Worm (Caenorhabditis elegans) whole organism, L2 larva: ENCODE data around the gene F36F12.2.

Experiments
- C34F6.9 ChIP-seq: fragments of 150-350 bp; optimal IDR thresholded peaks from 2 replicates; lab custom pipeline; 2014; ENCODE audit warnings: missing biosample characterization, missing genetic modification characterization
- R02D3.7 ChIP-seq: fragments of 150-350 bp; optimal IDR thresholded peaks from 2 replicates; lab custom pipeline; 2014; ENCODE audit warnings: missing biosample characterization, missing genetic modification characterization
- Y55F3AM.14 ChIP-seq: fragments of 200-800 bp; sonication (Bioruptor generic); optimal IDR thresholded peaks from 2 replicates; lab custom pipeline; 2018; ENCODE audit warnings: mild to moderate bottlenecking, missing genetic modification characterization, missing compliant biosample characterization
- ZK546.5 ChIP-seq: sonication (generic microtip); optimal IDR thresholded peaks from 2 replicates; lab custom pipeline; 2017; ENCODE audit warnings: missing biosample characterization, missing genetic modification characterization
- aly-2 ChIP-seq: fragments of 150-350 bp; optimal IDR thresholded peaks from 2 replicates; lab custom pipeline; 2014; ENCODE audit warnings: missing biosample characterization, missing genetic modification characterization
- ama-1 ChIP-seq: fragments of 150-350 bp; optimal IDR thresholded peaks from 2 replicates; lab custom pipeline; 2018; ENCODE audit warnings: inconsistent platforms
- blmp-1 ChIP-seq: sonication (generic microtip); optimal IDR thresholded peaks from 2 replicates; lab custom pipeline; 2017; ENCODE audit warnings: missing genetic modification characterization, mild to moderate bottlenecking, missing compliant biosample characterization, antibody characterized with exemption, moderate library complexity; ENCODE audit not compliant: insufficient read depth
- ceh-82 ChIP-seq: fragments of 150-350 bp; optimal IDR thresholded peaks from 2 replicates; lab custom pipeline; 2014; ENCODE audit warnings: missing biosample characterization, missing genetic modification characterization
- crh-2 ChIP-seq: sonication (generic microtip); optimal IDR thresholded peaks from 2 replicates; lab custom pipeline; 2017; ENCODE audit warnings: missing biosample characterization, missing genetic modification characterization
- dmd-4 ChIP-seq: sonication (generic microtip); optimal IDR thresholded peaks from 2 replicates; lab custom pipeline; 2017; ENCODE audit warnings: missing biosample characterization, missing genetic modification characterization
- egl-27 ChIP-seq: sonication (generic microtip); optimal IDR thresholded peaks from 3 replicates; lab custom pipeline; 2017; ENCODE audit warnings: missing biosample characterization, missing genetic modification reagents, missing genetic modification characterization
- fos-1 ChIP-seq: fragments of 150-350 bp; optimal IDR thresholded peaks from 2 replicates; lab custom pipeline; 2014; ENCODE audit warnings: missing biosample characterization, missing genetic modification characterization
- gmeb-1 ChIP-seq: fragments of 150-350 bp; optimal IDR thresholded peaks from 2 replicates; lab custom pipeline; 2014; ENCODE audit warnings: missing biosample characterization, missing genetic modification characterization
- lin-13 ChIP-seq: fragments of 150-350 bp; optimal IDR thresholded peaks from 2 replicates; lab custom pipeline; 2014; ENCODE audit warnings: missing biosample characterization, missing genetic modification reagents, missing genetic modification characterization
- lsy-2 ChIP-seq, 2 experiments: fragments of 150-350 bp in 1 of 2; sonication (generic microtip) in 1 of 2; optimal IDR thresholded peaks; 2 replicates each; lab custom pipeline; 2014 to 2017; ENCODE audit warnings: missing biosample characterization in 2 of 2, missing genetic modification characterization in 2 of 2
- mab-5 ChIP-seq: fragments of 150-350 bp; optimal IDR thresholded peaks from 2 replicates; lab custom pipeline; 2014; ENCODE audit warnings: missing biosample characterization, missing genetic modification characterization
- mbf-1 ChIP-seq: sonication (generic microtip); optimal IDR thresholded peaks from 2 replicates; lab custom pipeline; 2017; ENCODE audit warnings: missing biosample characterization, missing genetic modification characterization
- mdl-1 ChIP-seq, 2 experiments: fragments of 150-350 bp in 1 of 2; sonication (generic microtip) in 1 of 2; optimal IDR thresholded peaks; 2 replicates each; lab custom pipeline; 2017; ENCODE audit warnings: missing biosample characterization in 2 of 2, missing genetic modification characterization in 2 of 2
- nhr-129 ChIP-seq: fragments of 150-350 bp; optimal IDR thresholded peaks from 2 replicates; lab custom pipeline; 2014; ENCODE audit warnings: missing biosample characterization, missing genetic modification characterization
- nhr-21 ChIP-seq: fragments of 150-350 bp; optimal IDR thresholded peaks from 2 replicates; lab custom pipeline; 2014; ENCODE audit warnings: missing biosample characterization, missing genetic modification characterization
- nhr-23 ChIP-seq: fragments of 150-350 bp; optimal IDR thresholded peaks from 2 replicates; lab custom pipeline; 2014; ENCODE audit warnings: missing biosample characterization, missing genetic modification reagents, missing genetic modification characterization
- sem-4 ChIP-seq: fragments of 150-350 bp; optimal IDR thresholded peaks from 2 replicates; lab custom pipeline; 2014; ENCODE audit warnings: missing biosample characterization, missing genetic modification reagents, missing genetic modification characterization
- skn-1 ChIP-seq: sonication (generic microtip); optimal IDR thresholded peaks from 2 replicates; lab custom pipeline; 2017; ENCODE audit warnings: missing biosample characterization, missing genetic modification characterization
- sma-9 ChIP-seq, 2 experiments: fragments of 150-350 bp in 1 of 2; sonication (generic microtip) in 1 of 2; optimal IDR thresholded peaks; 2 replicates each; lab custom pipeline; 2014 to 2016; ENCODE audit warnings: missing genetic modification characterization in 2 of 2, mild to moderate bottlenecking in 1 of 2, missing biosample characterization in 1 of 2, missing compliant biosample characterization in 1 of 2, missing genetic modification reagents in 1 of 2, moderate library complexity in 1 of 2
- unc-39 ChIP-seq: fragments of 150-350 bp; optimal IDR thresholded peaks from 2 replicates; lab custom pipeline; 2014; ENCODE audit warnings: missing biosample characterization, missing genetic modification characterization
- unc-55 ChIP-seq: fragments of 150-350 bp; sonication (generic microtip); optimal IDR thresholded peaks from 3 replicates; lab custom pipeline; 2014; ENCODE audit warnings: missing biosample characterization, missing genetic modification reagents, missing genetic modification characterization
- ztf-1 ChIP-seq: fragments of 200-800 bp; sonication (Bioruptor generic); conservative IDR thresholded peaks from 2 replicates; pipeline ENCODE4 v1.3.6; 2022; ENCODE audit warnings: missing genetic modification characterization, missing compliant biosample characterization
- ztf-11 ChIP-seq: sonication (generic microtip); optimal IDR thresholded peaks from 2 replicates; lab custom pipeline; 2017; ENCODE audit warnings: missing biosample characterization, missing genetic modification characterization
- ztf-4 ChIP-seq: fragments of 150-350 bp; optimal IDR thresholded peaks from 2 replicates; lab custom pipeline; 2014; ENCODE audit warnings: missing biosample characterization, missing genetic modification characterization

F36F12.2 gene

DNA sequence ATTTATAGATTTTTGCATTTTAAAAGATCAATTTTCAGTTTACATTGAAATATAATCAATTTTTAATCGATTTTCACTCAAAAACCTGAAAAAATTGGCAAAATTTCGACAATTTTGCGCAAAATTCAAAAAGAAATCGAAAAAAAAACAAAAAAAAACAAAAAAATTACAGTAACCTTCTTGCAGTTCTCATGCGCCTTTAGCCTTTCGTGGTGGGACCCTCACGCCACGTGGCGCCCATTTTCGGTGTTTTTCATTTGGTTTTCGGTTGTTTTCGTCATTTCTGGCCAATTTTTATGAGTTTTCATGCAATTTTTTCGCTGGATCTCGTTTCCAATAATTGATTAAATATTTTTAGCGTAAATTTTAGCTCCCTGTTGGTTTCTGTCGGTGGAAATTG, 27.7 kb downstream of the F36F12.2 start:
- TF ChIP-seq lsy-2 (tag; optimal IDR thresholded peaks at IDR 0.05; lab: Kevin White, UChicago) (peak in 1 of 2 experiments; percentile 1), mdl-1 (tag; optimal IDR thresholded peaks at IDR 0.05; lab: Kevin White, UChicago) (no peak)
- TF ChIP-seq, all 48 proteins: peak for 1

DNA sequence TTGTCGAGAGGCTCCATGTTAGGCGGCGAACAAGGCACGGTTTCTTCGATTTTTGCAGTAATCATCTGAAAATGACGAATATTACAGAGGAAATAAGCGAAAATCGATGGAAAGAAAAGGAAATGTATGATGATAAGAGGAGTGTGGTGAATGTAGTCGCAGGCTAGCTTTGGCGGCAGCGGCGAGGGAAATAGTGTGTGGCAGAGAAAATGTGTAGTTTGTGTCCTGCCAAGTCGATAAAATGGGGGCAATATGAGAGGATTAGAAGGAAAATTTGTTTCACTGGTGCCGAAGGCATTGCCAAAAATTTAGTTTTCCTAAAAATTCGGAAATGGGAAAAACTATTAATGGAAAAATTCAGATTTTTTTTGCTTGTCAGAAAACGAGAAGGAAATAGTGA, 28.3 kb downstream of the F36F12.2 start, which contains the start of gene nhr-86:
Gene nhr-86, minus strand, starts transcription at position 71 of the 400 bp plus-strand sequence.
- TF ChIP-seq crh-2 (tag; lab: Kevin White, UChicago) (peak; percentile 8), ZK546.5 (tag; lab: Kevin White, UChicago) (no peak), C34F6.9 (no peak), nhr-129 (tag; lab: Kevin White, UChicago) (peak; percentile 28), fos-1 (tag; lab: Kevin White, UChicago) (peak; percentile 30), ama-1 (lab: Kevin White, UChicago) (peak; percentile 5), gmeb-1 (tag; lab: Kevin White, UChicago) (peak; percentile 2), blmp-1 (tag; lab: Kevin White, UChicago) (no peak), dmd-4 (tag; lab: Kevin White, UChicago) (no peak)

DNA sequence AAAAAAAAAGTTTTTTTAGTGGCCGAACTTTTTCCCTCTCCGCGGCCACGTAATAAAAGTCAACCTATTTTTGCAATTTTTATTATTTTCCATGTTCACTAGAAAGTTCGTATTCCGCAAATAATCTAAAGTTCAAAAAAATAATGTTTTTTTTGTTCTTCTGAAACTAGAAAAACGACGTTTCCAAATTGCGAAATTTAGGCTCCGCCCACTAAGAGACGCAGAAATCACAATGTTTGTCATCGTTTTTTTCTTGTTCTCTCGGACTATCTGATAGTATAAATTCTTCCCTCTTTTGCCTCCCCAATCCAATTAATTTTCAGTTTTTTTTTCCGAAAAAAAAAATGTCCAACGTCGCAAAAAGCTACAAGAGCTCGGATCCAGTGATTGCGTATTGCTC, 37.8 kb downstream of the F36F12.2 start, which contains the start of gene comt-3:
Gene comt-3, plus strand, starts transcription at position 214 of the 400 bp plus-strand sequence.
- TF ChIP-seq skn-1 (tag; lab: Kevin White, UChicago) = peak; percentile 58
- TF ChIP-seq unc-55 (GFP tag; lab: Kevin White, UChicago) = peak; percentile 41
- no peak for TF ChIP-seq ceh-82
- TF ChIP-seq blmp-1 (tag; lab: Kevin White, UChicago) = no peak
- TF ChIP-seq ztf-1 (GFP tag; lab: Robert Waterston, UW) = no peak
- no peak for TF ChIP-seq aly-2 (tag; lab: Kevin White, UChicago)

DNA sequence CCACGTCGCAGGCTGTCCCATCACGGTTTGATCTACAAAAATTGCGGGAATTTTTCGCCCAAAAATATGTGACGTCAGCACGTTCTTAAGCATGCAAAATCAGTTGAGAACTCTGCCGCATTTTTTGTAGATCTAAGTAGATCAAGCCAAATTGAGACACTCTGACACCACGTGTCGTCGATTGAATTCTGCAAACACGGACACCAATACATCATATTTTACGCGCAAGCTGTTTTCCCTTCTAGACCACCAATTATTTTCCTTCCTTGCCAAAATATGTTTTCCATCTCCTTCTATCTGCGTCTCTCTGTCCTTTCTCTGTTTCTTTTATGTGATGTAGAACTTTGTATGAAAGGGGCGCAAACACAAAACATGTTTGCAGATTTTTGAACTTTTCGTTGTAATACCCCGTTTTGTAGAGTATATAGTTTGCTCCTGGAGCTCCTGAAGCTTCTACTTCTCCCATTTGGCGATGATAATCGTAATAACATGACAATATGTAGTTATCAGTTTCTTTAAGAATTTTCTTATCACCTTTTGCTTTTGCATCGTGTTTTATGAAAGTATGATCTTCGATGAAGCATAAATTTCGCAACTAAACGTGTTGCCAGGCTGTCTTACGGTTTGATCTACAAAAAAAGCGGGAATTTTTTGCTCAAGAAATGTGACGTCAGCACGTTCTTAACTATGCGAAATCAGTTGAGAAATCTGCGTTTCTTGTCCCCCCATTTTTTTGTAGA, 39.2 kb downstream of the F36F12.2 start:
- no peak for TF ChIP-seq skn-1 (tag; lab: Kevin White, UChicago)
- TF ChIP-seq fos-1 (tag; lab: Kevin White, UChicago) = peak; percentile 53
- no peak for TF ChIP-seq mdl-1 (tag; optimal IDR thresholded peaks at IDR 0.05; lab: Kevin White, UChicago)
- TF ChIP-seq unc-55 (GFP tag; lab: Kevin White, UChicago) = no peak
- TF ChIP-seq C34F6.9 = peak; percentile 5
- TF ChIP-seq nhr-23 (tag; lab: Kevin White, UChicago) = no peak
- TF ChIP-seq sma-9 (GFP tag; optimal IDR thresholded peaks at IDR 0.05; lab: Kevin White, UChicago) = peak; percentile 23
- no peak for TF ChIP-seq sma-9 (tag; optimal IDR thresholded peaks at IDR 0.05; lab: Kevin White, UChicago)

DNA sequence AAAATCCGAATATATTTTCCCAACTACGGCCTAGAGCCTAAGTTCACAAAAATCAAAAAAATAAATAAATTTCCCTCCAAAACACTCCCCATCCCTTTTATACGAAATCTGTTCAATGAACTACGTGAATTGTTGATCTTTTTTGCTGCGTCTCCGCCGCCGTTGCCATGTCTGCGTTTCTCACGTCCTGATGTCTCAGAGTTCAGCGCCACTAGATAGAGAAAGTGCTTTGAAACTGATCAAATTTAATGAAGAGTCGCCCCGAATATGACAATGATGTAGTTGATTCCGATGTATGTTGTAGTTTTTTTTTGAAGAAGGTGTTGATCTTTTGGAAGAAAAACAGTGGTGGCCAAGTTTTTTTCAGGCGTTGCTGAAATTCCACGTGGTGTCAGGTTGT, 40.9 kb downstream of the F36F12.2 start:
- TF ChIP-seq mab-5 = no peak
- TF ChIP-seq gmeb-1 (tag; lab: Kevin White, UChicago) = no peak
- no peak for TF ChIP-seq mbf-1 (tag; lab: Kevin White, UChicago)
- no peak for TF ChIP-seq ZK546.5 (tag; lab: Kevin White, UChicago)
- no peak for TF ChIP-seq unc-39 (tag; lab: Kevin White, UChicago)
- TF ChIP-seq crh-2 (tag; lab: Kevin White, UChicago) = no peak
- TF ChIP-seq aly-2 (tag; lab: Kevin White, UChicago) = no peak
- TF ChIP-seq nhr-23 (tag; lab: Kevin White, UChicago) = no peak
- TF ChIP-seq R02D3.7 (tag; lab: Kevin White, UChicago) = no peak
- TF ChIP-seq egl-27 = no peak
- TF ChIP-seq C34F6.9 = no peak
- no peak for TF ChIP-seq Y55F3AM.14 (GFP tag; lab: Kevin White, UChicago)
- no peak for TF ChIP-seq nhr-21 (tag; lab: Kevin White, UChicago)
- no peak for TF ChIP-seq unc-55 (GFP tag; lab: Kevin White, UChicago)
- TF ChIP-seq sem-4 (tag; lab: Kevin White, UChicago) = no peak
- TF ChIP-seq mdl-1 (tag; optimal IDR thresholded peaks at IDR 0.05; lab: Kevin White, UChicago) = no peak
- TF ChIP-seq ama-1 (lab: Kevin White, UChicago) = no peak
- TF ChIP-seq, all 48 proteins: peak for 0

DNA sequence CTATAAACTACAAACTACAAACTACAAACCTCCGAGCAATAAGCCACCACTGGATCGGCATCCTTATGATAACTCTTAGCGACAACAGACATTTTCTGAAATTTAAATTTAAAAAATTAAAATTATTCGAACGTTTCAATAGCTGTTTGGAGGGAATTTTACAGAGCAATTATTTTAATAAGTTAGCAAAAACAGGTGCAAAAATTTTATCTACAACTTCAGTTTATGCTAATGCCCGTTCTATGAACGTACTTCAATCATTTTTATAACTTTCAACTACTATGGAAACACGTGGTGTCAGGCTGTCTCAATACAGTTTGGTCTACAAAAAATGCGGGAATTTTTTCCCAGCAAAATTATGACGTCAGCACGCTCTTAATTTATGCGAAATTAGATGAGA, 41.6 kb downstream of the F36F12.2 start, which contains the start of gene comt-5:
Gene comt-5, minus strand, starts transcription at position 101 of the 400 bp plus-strand sequence.
- TF ChIP-seq ztf-4 (no peak), lin-13 (no peak), nhr-129 (tag; lab: Kevin White, UChicago) (no peak), sma-9 (GFP tag; optimal IDR thresholded peaks at IDR 0.05; lab: Kevin White, UChicago) (no peak), sma-9 (tag; optimal IDR thresholded peaks at IDR 0.05; lab: Kevin White, UChicago) (no peak), ztf-11 (tag; lab: Kevin White, UChicago) (no peak)
